Fruit fly (Drosophila melanogaster) whole organism: ENCODE results near the gene CG34138.

ENCODE experiments used
- CG8478 ChIP-seq: fragments of >200 bp; optimal IDR thresholded peaks from 2 replicates; lab custom pipeline; 2018; ENCODE audit warnings: inconsistent platforms
- Dll ChIP-seq: fragments of >200 bp; optimal IDR thresholded peaks from 2 replicates; lab custom pipeline; 2017
- EcR ChIP-seq, 2 experiments: fragments of >200 bp; optimal IDR thresholded peaks; 2 replicates each; lab custom pipeline; 2017; ENCODE audit warnings: missing biosample characterization in 2 of 2, missing genetic modification characterization in 2 of 2, missing genetic modification reagents in 2 of 2
- pan ChIP-seq: fragments of >200 bp; optimal IDR thresholded peaks from 2 replicates; lab custom pipeline; 2017
- psq ChIP-seq: fragments of >200 bp; optimal IDR thresholded peaks from 2 replicates; lab custom pipeline; 2017
- usp ChIP-seq: fragments of >200 bp; optimal IDR thresholded peaks from 2 replicates; lab custom pipeline; 2017; ENCODE audit warnings: missing biosample characterization, missing genetic modification characterization, mixed read lengths

- TF ChIP-seq Dll (lab: Kevin White, UChicago), result no peak
- no peak for TF ChIP-seq pan (lab: Kevin White, UChicago)
- no peak for TF ChIP-seq CG8478 (lab: Kevin White, UChicago)
- TF ChIP-seq usp (GFP tag; lab: Kevin White, UChicago), result no peak
- no peak for TF ChIP-seq EcR (GFP tag; optimal IDR thresholded peaks at IDR 0.05; lab: Kevin White, UChicago)
- no peak for TF ChIP-seq psq
Measured at dm6 chr3R:19664713-19665112, 30.0 kb downstream of the CG34138 start, which contains the start of gene CG7432.
